Worm (Caenorhabditis elegans) whole organism, young adult: ENCODE measurements around the gene ttll-4.
A peak's percentile ranks its signal among the peaks of the same experiment; 100 is the strongest.

Experiments used
- C17E4.6 ChIP-seq: fragments of 200-800 bp; sonication (Bioruptor generic); IDR thresholded peaks from 2 replicates; pipeline ENCODE4 v1.3.6; 2022; ENCODE audit warnings: missing genetic modification reagents, missing genetic modification characterization, missing compliant biosample characterization
- F33H1.4 ChIP-seq: fragments of 200-800 bp; sonication (Bioruptor generic); IDR thresholded peaks from 2 replicates; pipeline ENCODE4 v1.3.6; 2022; ENCODE audit warnings: missing genetic modification reagents, missing genetic modification characterization, missing compliant biosample characterization
- F55B11.4 ChIP-seq: sonication (generic microtip); optimal IDR thresholded peaks from 2 replicates; lab custom pipeline; 2016; ENCODE audit warnings: missing compliant biosample characterization, missing genetic modification characterization, borderline replicate concordance; ENCODE audit not compliant: insufficient read depth
- F57C9.4 ChIP-seq: sonication (generic microtip); optimal IDR thresholded peaks from 2 replicates; lab custom pipeline; 2017; ENCODE audit warnings: mild to moderate bottlenecking, missing genetic modification characterization, missing compliant biosample characterization
- T26A5.8 ChIP-seq: sonication (generic microtip); optimal IDR thresholded peaks from 2 replicates; lab custom pipeline; 2016; ENCODE audit warnings: missing genetic modification characterization, missing compliant biosample characterization
- Y53G8AR.9 ChIP-seq: fragments of 200-800 bp; sonication (Bioruptor generic); conservative IDR thresholded peaks from 2 replicates; pipeline ENCODE4 v1.3.6; 2022; ENCODE audit warnings: missing genetic modification reagents, missing genetic modification characterization, missing compliant biosample characterization
- Y79H2A.3 ChIP-seq: fragments of 200-800 bp; sonication (Bioruptor generic); conservative IDR thresholded peaks from 2 replicates; pipeline ENCODE4 v1.3.6; 2022; ENCODE audit warnings: missing genetic modification reagents, missing genetic modification characterization, missing compliant biosample characterization
- Y95B8A.8 ChIP-seq: fragments of 200-800 bp; sonication (Bioruptor generic); IDR thresholded peaks from 2 replicates; pipeline ENCODE4 v1.3.6; 2022; ENCODE audit warnings: missing genetic modification reagents, missing genetic modification characterization, missing compliant biosample characterization
- aptf-2 ChIP-seq: fragments of 200-800 bp; sonication (Bioruptor generic); conservative IDR thresholded peaks from 2 replicates; pipeline ENCODE4 v1.3.6; 2022; ENCODE audit warnings: missing genetic modification reagents, missing genetic modification characterization, missing compliant biosample characterization
- atf-7 ChIP-seq: sonication (generic microtip); optimal IDR thresholded peaks from 2 replicates; lab custom pipeline; 2017; ENCODE audit warnings: mild to moderate bottlenecking, missing genetic modification characterization, missing compliant biosample characterization
- athp-1 ChIP-seq: sonication (generic microtip); optimal IDR thresholded peaks from 2 replicates; lab custom pipeline; 2017; ENCODE audit warnings: mild to moderate bottlenecking, missing genetic modification characterization, missing compliant biosample characterization
- attf-6 ChIP-seq: fragments of 200-800 bp; sonication (Bioruptor generic); IDR thresholded peaks from 2 replicates; pipeline ENCODE4 v1.3.6; 2022; ENCODE audit warnings: missing genetic modification reagents, missing genetic modification characterization, missing compliant biosample characterization
- cebp-1 ChIP-seq, 2 experiments: fragments of 200-800 bp in 1 of 2; sonication (Bioruptor generic) in 1 of 2; sonication (generic microtip) in 1 of 2; IDR thresholded peaks in 1 of 2; optimal IDR thresholded peaks in 1 of 2; 2 replicates each; pipeline versions ENCODE4 v1.3.6 to Lab custom; 2017 to 2022; ENCODE audit warnings: missing compliant biosample characterization in 2 of 2, missing genetic modification characterization in 2 of 2, mild to moderate bottlenecking in 1 of 2, missing genetic modification reagents in 1 of 2, moderate library complexity in 1 of 2
- cebp-2 ChIP-seq: fragments of 200-800 bp; sonication (Bioruptor generic); IDR thresholded peaks from 2 replicates; pipeline ENCODE4 v1.3.6; 2022; ENCODE audit warnings: missing genetic modification characterization, missing compliant biosample characterization
- ceh-100 ChIP-seq: fragments of 200-800 bp; sonication (Bioruptor generic); IDR thresholded peaks from 2 replicates; pipeline ENCODE4 v1.3.6; 2022; ENCODE audit warnings: missing genetic modification reagents, missing genetic modification characterization, missing compliant biosample characterization
- ceh-91 ChIP-seq: fragments of 200-800 bp; sonication (Bioruptor generic); IDR thresholded peaks from 2 replicates; pipeline ENCODE4 v1.3.6; 2022; ENCODE audit warnings: missing genetic modification reagents, missing genetic modification characterization, missing compliant biosample characterization
- dox-1 ChIP-seq: fragments of 200-800 bp; sonication (Bioruptor generic); IDR thresholded peaks from 2 replicates; pipeline ENCODE4 v1.3.6; 2022; ENCODE audit warnings: missing genetic modification reagents, missing genetic modification characterization, missing compliant biosample characterization
- egl-18 ChIP-seq: fragments of 200-800 bp; sonication (Bioruptor generic); IDR thresholded peaks from 2 replicates; pipeline ENCODE4 v1.3.6; 2022; ENCODE audit warnings: missing genetic modification reagents, missing genetic modification characterization, missing compliant biosample characterization
- ekl-4 ChIP-seq: fragments of 200-800 bp; sonication (Bioruptor generic); IDR thresholded peaks from 2 replicates; pipeline ENCODE4 v1.3.6; 2022; ENCODE audit warnings: missing genetic modification reagents, missing genetic modification characterization, missing compliant biosample characterization
- gei-17 ChIP-seq: fragments of 200-800 bp; sonication (Bioruptor generic); optimal IDR thresholded peaks from 2 replicates; lab custom pipeline; 2018; ENCODE audit warnings: mild to moderate bottlenecking, missing genetic modification characterization, missing compliant biosample characterization
- hlh-12 ChIP-seq: sonication (generic microtip); optimal IDR thresholded peaks from 2 replicates; lab custom pipeline; 2016; ENCODE audit warnings: missing genetic modification characterization, missing compliant biosample characterization
- hrde-1 ChIP-seq: sonication (generic microtip); optimal IDR thresholded peaks from 2 replicates; lab custom pipeline; 2016; ENCODE audit warnings: missing genetic modification characterization, mild to moderate bottlenecking, missing compliant biosample characterization, moderate library complexity, missing genotype, missing genetic modification reagents, borderline replicate concordance
- let-526 ChIP-seq: fragments of 200-800 bp; sonication (Bioruptor generic); IDR thresholded peaks from 2 replicates; pipeline ENCODE4 v1.3.6; 2022; ENCODE audit warnings: missing genetic modification reagents, missing genetic modification characterization, missing compliant biosample characterization
- let-607 ChIP-seq, 2 experiments: fragments of 200-800 bp in 1 of 2; sonication (Bioruptor generic) in 1 of 2; sonication (generic microtip) in 1 of 2; optimal IDR thresholded peaks; 2 replicates each; lab custom pipeline; 2016 to 2018; ENCODE audit warnings: mild to moderate bottlenecking in 2 of 2, missing compliant biosample characterization in 2 of 2, missing genetic modification characterization in 2 of 2, moderate library complexity in 2 of 2, missing genotype in 1 of 2
- lin-26 ChIP-seq: fragments of 200-800 bp; sonication (Bioruptor generic); IDR thresholded peaks from 2 replicates; pipeline ENCODE4 v1.3.6; 2022; ENCODE audit warnings: missing genetic modification reagents, missing genetic modification characterization, missing compliant biosample characterization
- lin-40 ChIP-seq: sonication (generic microtip); optimal IDR thresholded peaks from 2 replicates; lab custom pipeline; 2016; ENCODE audit warnings: missing genetic modification characterization, mild to moderate bottlenecking, missing compliant biosample characterization, missing genotype, missing genetic modification reagents
- lsl-1 ChIP-seq: fragments of 200-800 bp; sonication (Bioruptor generic); optimal IDR thresholded peaks from 2 replicates; lab custom pipeline; 2018; ENCODE audit warnings: mild to moderate bottlenecking, missing genetic modification characterization, moderate library complexity, missing compliant biosample characterization
- madf-10 ChIP-seq: sonication (generic microtip); optimal IDR thresholded peaks from 2 replicates; lab custom pipeline; 2016; ENCODE audit warnings: mild to moderate bottlenecking, missing genetic modification characterization, missing compliant biosample characterization
- madf-3 ChIP-seq: fragments of 200-800 bp; sonication (Bioruptor generic); IDR thresholded peaks from 2 replicates; pipeline ENCODE4 v1.3.6; 2022; ENCODE audit warnings: missing genetic modification reagents, missing genetic modification characterization, missing compliant biosample characterization
- madf-8 ChIP-seq: fragments of 200-800 bp; sonication (Bioruptor generic); conservative IDR thresholded peaks from 2 replicates; pipeline ENCODE4 v1.3.6; 2022; ENCODE audit warnings: missing genetic modification reagents, missing genetic modification characterization, missing compliant biosample characterization
- mes-4 ChIP-seq: sonication (generic microtip); optimal IDR thresholded peaks from 2 replicates; lab custom pipeline; 2016; ENCODE audit warnings: missing genotype, missing genetic modification characterization, missing compliant biosample characterization
- mxl-1 ChIP-seq: sonication (generic microtip); optimal IDR thresholded peaks from 2 replicates; lab custom pipeline; 2016; ENCODE audit warnings: missing genetic modification characterization, missing compliant biosample characterization
- nfyb-1 ChIP-seq: fragments of 200-800 bp; sonication (Bioruptor generic); IDR thresholded peaks from 2 replicates; pipeline ENCODE4 v1.3.6; 2022; ENCODE audit warnings: missing genetic modification reagents, missing genetic modification characterization, missing compliant biosample characterization
- nhr-80 ChIP-seq: sonication (generic microtip); optimal IDR thresholded peaks from 2 replicates; lab custom pipeline; 2016; ENCODE audit warnings: missing genetic modification characterization, missing compliant biosample characterization
- nhr-90 ChIP-seq: sonication (generic microtip); optimal IDR thresholded peaks from 2 replicates; lab custom pipeline; 2016; ENCODE audit warnings: missing genotype, mild to moderate bottlenecking, missing genetic modification characterization, missing compliant biosample characterization
- rpc-1 ChIP-seq, 2 experiments: fragments of 150-350 bp in 1 of 2; sonication (generic microtip) in 1 of 2; optimal IDR thresholded peaks; 2 replicates each; lab custom pipeline; 2014 to 2018; ENCODE audit warnings: missing biosample characterization in 1 of 2, missing genetic modification characterization in 1 of 2, missing genetic modification reagents in 1 of 2, missing genotype in 1 of 2
- snpc-1.3 ChIP-seq: sonication (generic microtip); optimal IDR thresholded peaks from 2 replicates; lab custom pipeline; 2017; ENCODE audit warnings: missing genetic modification characterization, mild to moderate bottlenecking, missing compliant biosample characterization, antibody characterized with exemption, moderate library complexity, missing genotype, missing genetic modification reagents; ENCODE audit not compliant: insufficient read depth
- snpc-3.4 ChIP-seq: sonication (generic microtip); optimal IDR thresholded peaks from 2 replicates; lab custom pipeline; 2017; ENCODE audit warnings: missing genetic modification characterization, mild to moderate bottlenecking, missing compliant biosample characterization, antibody characterized with exemption, moderate library complexity, missing genotype, missing genetic modification reagents
- somi-1 ChIP-seq: fragments of 200-800 bp; sonication (Bioruptor generic); optimal IDR thresholded peaks from 2 replicates; lab custom pipeline; 2018; ENCODE audit warnings: mild to moderate bottlenecking, missing genetic modification characterization, missing compliant biosample characterization
- sptf-2 ChIP-seq: fragments of 200-800 bp; sonication (Bioruptor generic); optimal IDR thresholded peaks from 2 replicates; lab custom pipeline; 2018; ENCODE audit warnings: mild to moderate bottlenecking, missing genetic modification characterization, missing compliant biosample characterization
- tbp1 ChIP-seq: fragments of 200-800 bp; sonication (Bioruptor generic); optimal IDR thresholded peaks from 2 replicates; lab custom pipeline; 2018; ENCODE audit warnings: mild to moderate bottlenecking, missing genetic modification characterization, missing compliant biosample characterization
- tbx-9 ChIP-seq: sonication (generic microtip); optimal IDR thresholded peaks from 2 replicates; lab custom pipeline; 2016; ENCODE audit warnings: borderline replicate concordance, missing genetic modification characterization, inconsistent platforms, missing compliant biosample characterization
- unc-130 ChIP-seq: sonication (generic microtip); optimal IDR thresholded peaks from 2 replicates; lab custom pipeline; 2016; ENCODE audit warnings: missing genetic modification reagents, missing genetic modification characterization, missing compliant biosample characterization
- unc-62 ChIP-seq: fragments of 150-350 bp; optimal IDR thresholded peaks from 2 replicates; lab custom pipeline; 2014; ENCODE audit warnings: missing biosample characterization, missing genetic modification reagents, missing genetic modification characterization
- ztf-26 ChIP-seq: sonication (generic microtip); optimal IDR thresholded peaks from 2 replicates; lab custom pipeline; 2017; ENCODE audit warnings: missing genetic modification characterization, missing compliant biosample characterization
- ztf-3 ChIP-seq: fragments of 200-800 bp; sonication (Bioruptor generic); optimal IDR thresholded peaks from 2 replicates; lab custom pipeline; 2018; ENCODE audit warnings: mild to moderate bottlenecking, missing genetic modification characterization, missing compliant biosample characterization

ttll-4 gene

ce11 chrIII:10123586-10124233 lies at the start of gene ttll-4 (continued):
- TF ChIP-seq lsl-1 (GFP tag; lab: Kevin White, UChicago) (peak; percentile 44), nfyb-1 (no peak), snpc-3.4 (tag; lab: Kevin White, UChicago) (no peak), F57C9.4 (tag; lab: Kevin White, UChicago) (no peak), egl-18 (GFP tag; lab: Robert Waterston, UW) (no peak), atf-7 (tag; lab: Kevin White, UChicago) (no peak), sptf-2 (GFP tag; lab: Kevin White, UChicago) (no peak), let-526 (GFP tag; lab: Robert Waterston, UW) (0 out of 2 replicates have a peak, but pooled peaks have one; percentile 14), somi-1 (GFP tag; lab: Kevin White, UChicago) (no peak), dox-1 (peak; percentile 81), unc-62 (no peak), ceh-100 (peak; percentile 96), gei-17 (GFP tag; lab: Kevin White, UChicago) (no peak), tbp1 (GFP tag; lab: Kevin White, UChicago) (no peak), C17E4.6 (GFP tag; lab: Robert Waterston, UW) (no peak), Y79H2A.3 (GFP tag; lab: Robert Waterston, UW) (no peak), F33H1.4 (GFP tag; lab: Robert Waterston, UW) (0 out of 2 replicates have a peak, but pooled peaks have one; percentile 32), unc-130 (GFP tag; lab: Kevin White, UChicago) (peak; percentile 23), aptf-2 (GFP tag; lab: Robert Waterston, UW) (no peak), ztf-3 (GFP tag; lab: Kevin White, UChicago) (no peak), Y53G8AR.9 (GFP tag; lab: Robert Waterston, UW) (no peak), attf-6 (GFP tag; lab: Robert Waterston, UW) (0 out of 2 replicates have a peak, but pooled peaks have one; percentile 11), hlh-12 (tag; lab: Kevin White, UChicago) (no peak), athp-1 (no peak), nhr-90 (tag; lab: Kevin White, UChicago) (no peak), ekl-4 (GFP tag; lab: Robert Waterston, UW) (no peak), cebp-2 (no peak), mxl-1 (tag; lab: Kevin White, UChicago) (no peak), madf-3 (GFP tag; lab: Robert Waterston, UW) (0 out of 2 replicates have a peak, but pooled peaks have one; percentile 75), lin-26 (no peak), lin-40 (tag; lab: Kevin White, UChicago) (peak; percentile 32), Y95B8A.8 (GFP tag; lab: Robert Waterston, UW) (peak; percentile 31; the same call in 1 of the 2 replicates), madf-10 (no peak), snpc-1.3 (tag; lab: Kevin White, UChicago) (no peak), mes-4 (no peak), ztf-26 (tag; lab: Kevin White, UChicago) (no peak), F55B11.4 (no peak), tbx-9 (tag; lab: Kevin White, UChicago) (no peak), ceh-91 (GFP tag; lab: Robert Waterston, UW) (peak; percentile 46; the same call in 1 of the 2 replicates), T26A5.8 (tag; lab: Kevin White, UChicago) (no peak), madf-8 (GFP tag; lab: Robert Waterston, UW) (no peak), let-607 (tag; optimal IDR thresholded peaks at IDR 0.05; lab: Kevin White, UChicago) (no peak), rpc-1 (optimal IDR thresholded peaks at IDR 0.05; lab: Kevin White, UChicago) (no peak), rpc-1 (tag; optimal IDR thresholded peaks at IDR 0.05; lab: Kevin White, UChicago) (no peak), cebp-1 (GFP tag; IDR thresholded peaks at IDR 0.05; lab: Robert Waterston, UW) (peak; percentile 29; the same call in 1 of the 2 replicates), cebp-1 (tag; optimal IDR thresholded peaks at IDR 0.05; lab: Kevin White, UChicago) (peak; percentile 28), nhr-80 (tag; lab: Kevin White, UChicago) (no peak), hrde-1 (tag; lab: Kevin White, UChicago) (no peak)
